Worm (Caenorhabditis elegans): ENCODE data around the gene AH9.3.
A peak's percentile ranks its signal among the peaks of the same experiment; 100 is the strongest.

AH9.3 gene

ce11 chrX:2215108-2215507 lies 45.8 kb downstream of the AH9.3 start (continued):
- TF ChIP-seq elt-3 (tag; optimal IDR thresholded peaks at IDR 0.05) = no peak
- TF ChIP-seq nhr-6 (tag; optimal IDR thresholded peaks at IDR 0.05) = no peak
- peak; percentile 52 for TF ChIP-seq F13H6.1 (tag; optimal IDR thresholded peaks at IDR 0.05)
- TF ChIP-seq nhr-12 (tag; optimal IDR thresholded peaks at IDR 0.05) = no peak
- TF ChIP-seq lin-11 (tag; optimal IDR thresholded peaks at IDR 0.05) = no peak
- TF ChIP-seq fos-1 (tag; optimal IDR thresholded peaks at IDR 0.05) = peak; percentile 47
- TF ChIP-seq crh-2 (tag; optimal IDR thresholded peaks at IDR 0.05) = peak; percentile 0
- no peak for TF ChIP-seq lin-13 (GFP tag; optimal IDR thresholded peaks at IDR 0.05)
- TF ChIP-seq ZK546.5 (tag; optimal IDR thresholded peaks at IDR 0.05) = no peak
- peak; percentile 62 for TF ChIP-seq blmp-1 (tag; optimal IDR thresholded peaks at IDR 0.05; ENCODE audit: insufficient read depth)
- TF ChIP-seq elt-1 (tag; optimal IDR thresholded peaks at IDR 0.05) = no peak
- TF ChIP-seq peb-1 (tag; optimal IDR thresholded peaks at IDR 0.05) = peak; percentile 98
- no peak for TF ChIP-seq mbf-1 (tag; optimal IDR thresholded peaks at IDR 0.05)
- no peak for TF ChIP-seq nhr-11 (tag; optimal IDR thresholded peaks at IDR 0.05)
- peak; percentile 45 for TF ChIP-seq gmeb-1 (tag; optimal IDR thresholded peaks at IDR 0.05)
- TF ChIP-seq sma-9 (GFP tag; optimal IDR thresholded peaks at IDR 0.05) = peak; percentile 78
- no peak for TF ChIP-seq sma-9 (tag; optimal IDR thresholded peaks at IDR 0.05)
- TF ChIP-seq nhr-129 (tag; optimal IDR thresholded peaks at IDR 0.05) = peak; percentile 64
- no peak for TF ChIP-seq nhr-10 (tag; optimal IDR thresholded peaks at IDR 0.05)
- TF ChIP-seq nhr-77 (tag; optimal IDR thresholded peaks at IDR 0.05) = no peak
- TF ChIP-seq R02D3.7 (tag; optimal IDR thresholded peaks at IDR 0.05) = no peak
- TF ChIP-seq C34F6.9 (tag; optimal IDR thresholded peaks at IDR 0.05) = peak; percentile 5
- no peak for TF ChIP-seq nhr-237 (tag; optimal IDR thresholded peaks at IDR 0.05)
- TF ChIP-seq skn-1 (tag; optimal IDR thresholded peaks at IDR 0.05) = no peak
- peak; percentile 65 for TF ChIP-seq egl-27 (tag; optimal IDR thresholded peaks at IDR 0.05)

DNA sequence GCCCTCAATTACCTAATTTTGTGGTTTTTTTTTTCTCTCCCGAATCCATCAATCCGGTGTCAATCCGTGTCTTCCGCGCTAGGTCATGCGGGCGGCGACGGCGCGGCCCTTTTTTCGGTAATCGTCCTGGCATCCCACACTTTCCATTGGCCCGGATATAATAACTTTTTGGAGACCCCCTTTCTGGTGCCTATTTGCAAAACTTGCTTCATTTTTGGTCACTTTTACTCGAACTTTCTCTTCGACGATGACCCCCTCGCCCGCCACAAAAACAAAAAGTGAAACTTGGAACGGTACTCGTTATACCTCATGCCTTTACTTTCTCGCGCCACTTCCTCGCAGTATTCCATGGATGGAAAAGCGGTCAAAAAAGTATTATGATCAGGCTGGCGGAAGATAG lies 46.4 kb downstream of the AH9.3 start:
- TF ChIP-seq sma-9 (GFP tag; optimal IDR thresholded peaks at IDR 0.05) (no peak), sma-9 (tag; optimal IDR thresholded peaks at IDR 0.05) (no peak), alr-1 (tag; optimal IDR thresholded peaks at IDR 0.05) (no peak), mbf-1 (tag; optimal IDR thresholded peaks at IDR 0.05) (no peak), lin-39 (tag; optimal IDR thresholded peaks at IDR 0.05) (no peak), C34F6.9 (tag; optimal IDR thresholded peaks at IDR 0.05) (no peak), blmp-1 (tag; optimal IDR thresholded peaks at IDR 0.05; ENCODE audit: insufficient read depth) (peak; percentile 8), peb-1 (tag; optimal IDR thresholded peaks at IDR 0.05) (peak; percentile 92), nhr-25 (tag; optimal IDR thresholded peaks at IDR 0.05) (no peak), elt-3 (tag; optimal IDR thresholded peaks at IDR 0.05) (no peak), dmd-4 (tag; optimal IDR thresholded peaks at IDR 0.05) (no peak), R02D3.7 (tag; optimal IDR thresholded peaks at IDR 0.05) (no peak), lin-13 (GFP tag; optimal IDR thresholded peaks at IDR 0.05) (no peak), ztf-1 (GFP tag; conservative IDR thresholded peaks at IDR 0.05) (no peak), ztf-11 (tag; optimal IDR thresholded peaks at IDR 0.05) (no peak), nhr-77 (tag; optimal IDR thresholded peaks at IDR 0.05) (no peak), ZK546.5 (tag; optimal IDR thresholded peaks at IDR 0.05) (no peak), unc-62 (GFP tag; optimal IDR thresholded peaks at IDR 0.05) (no peak), unc-39 (tag; optimal IDR thresholded peaks at IDR 0.05) (no peak)

- TF ChIP-seq elt-1 (tag; optimal IDR thresholded peaks at IDR 0.05) = no peak
- no peak for TF ChIP-seq nhr-25 (tag; optimal IDR thresholded peaks at IDR 0.05)
- TF ChIP-seq lin-13 (GFP tag; optimal IDR thresholded peaks at IDR 0.05) = no peak
- TF ChIP-seq mdl-1 (tag; optimal IDR thresholded peaks at IDR 0.05) = no peak
- TF ChIP-seq nhr-23 (tag; optimal IDR thresholded peaks at IDR 0.05) = no peak
- no peak for TF ChIP-seq unc-55 (GFP tag; optimal IDR thresholded peaks at IDR 0.05)
- TF ChIP-seq nhr-6 (tag; optimal IDR thresholded peaks at IDR 0.05) = no peak
- TF ChIP-seq unc-62 (GFP tag; optimal IDR thresholded peaks at IDR 0.05) = no peak
These were observed 47.2 kb downstream of the AH9.3 start for ce11 chrX:2213400-2214362.

DNA sequence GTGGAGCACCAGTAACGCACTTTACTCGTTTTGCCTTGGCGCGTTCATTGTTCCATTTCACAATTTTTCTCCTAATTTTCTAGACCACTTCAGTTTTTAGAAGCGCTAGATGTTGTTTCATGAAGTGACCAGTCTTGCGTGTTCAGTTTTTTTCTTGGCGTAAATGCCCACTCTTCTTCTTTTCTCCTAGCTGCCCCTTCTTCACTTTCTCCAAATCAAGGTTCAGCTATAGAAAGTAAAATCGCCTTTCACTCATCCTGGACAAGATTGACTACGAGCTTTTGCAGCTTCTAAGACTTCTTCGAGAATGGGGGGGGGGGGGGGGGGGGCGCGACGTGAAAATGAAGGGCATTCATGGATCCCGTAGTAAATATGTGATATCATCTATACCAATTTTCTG lies 48.2 kb downstream of the AH9.3 start:
- TF ChIP-seq blmp-1 (tag; optimal IDR thresholded peaks at IDR 0.05; ENCODE audit: insufficient read depth) (peak; percentile 55), ztf-1 (GFP tag; conservative IDR thresholded peaks at IDR 0.05) (no peak), egl-27 (tag; optimal IDR thresholded peaks at IDR 0.05) (no peak), alr-1 (tag; optimal IDR thresholded peaks at IDR 0.05) (no peak), sma-3 (GFP tag; optimal IDR thresholded peaks at IDR 0.05) (no peak), skn-1 (tag; optimal IDR thresholded peaks at IDR 0.05) (no peak)

All from whole organism, L2 larva.